Fruit fly (Drosophila melanogaster) Kc167 (cell line): ENCODE results near the gene mRpL11.

Experiments used
- Sin3A ChIP-seq: fragments of >200 bp; optimal IDR thresholded peaks from 2 replicates; lab custom pipeline; 2018; ENCODE audit warnings: missing external identifiers
- h ChIP-seq: fragments of >200 bp; optimal IDR thresholded peaks from 3 replicates; lab custom pipeline; 2018; ENCODE audit warnings: missing external identifiers
- psq ChIP-seq: fragments of >200 bp; optimal IDR thresholded peaks from 2 replicates; lab custom pipeline; 2017; ENCODE audit warnings: missing external identifiers

DNA sequence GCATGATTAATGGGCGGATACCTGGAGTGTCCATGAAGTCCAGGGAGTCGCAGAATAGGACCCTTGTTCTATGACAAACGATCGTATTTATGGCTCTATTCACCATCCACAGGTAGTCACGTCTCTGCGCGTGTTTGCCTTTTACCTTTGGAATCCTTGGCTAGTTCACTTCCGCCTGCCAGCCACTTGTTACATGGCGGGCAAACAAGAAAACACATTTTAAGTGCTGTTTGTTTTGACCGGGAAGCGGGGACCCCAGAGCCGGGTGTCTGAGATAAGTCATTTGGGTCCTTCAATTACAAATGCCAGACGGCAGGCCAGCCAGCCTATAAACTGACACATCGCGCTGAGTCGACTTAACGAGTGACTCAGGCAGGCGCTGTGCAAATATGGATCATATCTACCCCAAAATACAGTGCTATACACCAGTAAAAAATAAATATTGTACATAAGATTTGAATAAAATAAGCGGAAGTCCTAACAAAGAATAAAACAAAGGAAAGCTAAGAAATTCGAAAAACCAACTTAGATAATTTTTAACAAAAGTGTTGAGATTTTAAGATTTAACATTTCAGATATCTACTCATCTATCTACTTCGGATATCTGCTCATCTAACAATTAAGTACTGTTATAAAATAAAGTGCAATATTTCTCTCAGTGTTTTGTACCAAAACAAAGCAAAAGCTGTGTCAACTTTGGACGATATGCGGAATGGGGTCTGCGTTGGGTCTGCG, 26.9 kb upstream of the mRpL11 start:
- no peak for TF ChIP-seq h (lab: Kevin White, UChicago)
- TF ChIP-seq Sin3A: no peak
- no peak for TF ChIP-seq psq (lab: Kevin White, UChicago)
